Worm (Caenorhabditis elegans) whole organism, L3 larva: ENCODE data around the gene F22F4.9.

ENCODE experiments used
- R02D3.7 ChIP-seq: fragments of 150-350 bp; optimal IDR thresholded peaks from 2 replicates; lab custom pipeline; 2014; ENCODE audit warnings: missing biosample characterization, missing genetic modification characterization
- aly-2 ChIP-seq: fragments of 150-350 bp; optimal IDR thresholded peaks from 2 replicates; lab custom pipeline; 2014; ENCODE audit warnings: missing biosample characterization, missing genetic modification characterization
- elt-3 ChIP-seq, 3 experiments: fragments of 150-350 bp in 1 of 3; sonication (generic microtip) in 2 of 3; optimal IDR thresholded peaks; 2 replicates in 2 of 3; 4 replicates in 1 of 3; lab custom pipeline; 2014 to 2017; ENCODE audit warnings: missing biosample characterization in 3 of 3, missing genetic modification characterization in 3 of 3
- hmg-11 ChIP-seq: sonication (generic microtip); optimal IDR thresholded peaks from 2 replicates; lab custom pipeline; 2016; ENCODE audit warnings: missing genetic modification characterization, missing compliant biosample characterization
- jun-1 ChIP-seq: fragments of 150-350 bp; optimal IDR thresholded peaks from 2 replicates; lab custom pipeline; 2014; ENCODE audit warnings: missing biosample characterization, missing genetic modification reagents, missing genetic modification characterization
- lin-15B ChIP-seq: fragments of 150-350 bp; optimal IDR thresholded peaks from 2 replicates; lab custom pipeline; 2014; ENCODE audit warnings: missing biosample characterization, missing genetic modification characterization
- mdl-1 ChIP-seq: fragments of 150-350 bp; optimal IDR thresholded peaks from 2 replicates; lab custom pipeline; 2014; ENCODE audit warnings: missing biosample characterization, missing genetic modification characterization
- unc-62 ChIP-seq: fragments of 150-350 bp; sonication (generic microtip); optimal IDR thresholded peaks from 4 replicates; lab custom pipeline; 2014; ENCODE audit warnings: missing biosample characterization, missing genetic modification reagents, missing genetic modification characterization
- zag-1 ChIP-seq: fragments of 150-350 bp; optimal IDR thresholded peaks from 2 replicates; lab custom pipeline; 2014; ENCODE audit warnings: missing biosample characterization, missing genetic modification characterization
- ztf-11 ChIP-seq: fragments of 150-350 bp; optimal IDR thresholded peaks from 2 replicates; lab custom pipeline; 2014; ENCODE audit warnings: missing biosample characterization, missing genetic modification characterization
- ztf-4 ChIP-seq: fragments of 150-350 bp; optimal IDR thresholded peaks from 2 replicates; lab custom pipeline; 2014; ENCODE audit warnings: missing biosample characterization, missing genetic modification characterization

DNA sequence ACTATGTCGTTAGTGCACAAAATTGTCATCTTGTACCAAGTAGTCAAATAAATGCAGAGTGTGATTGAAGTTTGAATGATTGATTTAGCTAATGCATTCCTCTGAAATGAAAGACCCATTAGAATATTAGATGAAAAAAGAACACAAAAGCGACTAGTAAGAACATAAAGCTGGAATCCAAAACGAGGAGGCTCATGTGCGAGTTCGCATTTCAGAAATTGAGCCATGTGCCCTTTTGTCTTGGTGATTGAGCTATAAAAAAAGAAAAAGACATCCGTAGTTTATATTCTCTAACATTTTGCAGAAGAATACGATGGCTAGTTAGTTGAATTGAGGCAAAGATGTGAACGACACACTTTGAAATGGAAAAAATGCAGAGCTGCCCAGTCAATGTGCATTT lies 2.1 kb upstream of the F22F4.9 start, which contains the start of gene F22F4.4:
- TF ChIP-seq mdl-1 (tag; lab: Kevin White, UChicago) (no peak), ztf-4 (tag; lab: Kevin White, UChicago) (no peak), zag-1 (tag; lab: Kevin White, UChicago) (no peak), aly-2 (no peak), ztf-11 (tag; lab: Kevin White, UChicago) (no peak), R02D3.7 (tag; lab: Kevin White, UChicago) (no peak), hmg-11 (tag; lab: Kevin White, UChicago) (no peak), lin-15B (no peak), elt-3 (tag; optimal IDR thresholded peaks at IDR 0.05; lab: Kevin White, UChicago) (no peak), jun-1 (tag; lab: Kevin White, UChicago) (no peak), unc-62 (GFP tag; lab: Kevin White, UChicago) (no peak)
